Worm (Caenorhabditis elegans) whole organism, L2 larva: ENCODE data around the gene ZK488.5.

Experiments used
- C34F6.9 ChIP-seq: fragments of 150-350 bp; optimal IDR thresholded peaks from 2 replicates; lab custom pipeline; 2014; ENCODE audit warnings: missing biosample characterization, missing genetic modification characterization
- F13H6.1 ChIP-seq: sonication (generic microtip); optimal IDR thresholded peaks from 2 replicates; lab custom pipeline; 2016; ENCODE audit warnings: missing genetic modification characterization, missing compliant biosample characterization
- nhr-11 ChIP-seq: fragments of 150-350 bp; optimal IDR thresholded peaks from 2 replicates; lab custom pipeline; 2014; ENCODE audit warnings: missing biosample characterization, missing genetic modification characterization
- nhr-129 ChIP-seq: fragments of 150-350 bp; optimal IDR thresholded peaks from 2 replicates; lab custom pipeline; 2014; ENCODE audit warnings: missing biosample characterization, missing genetic modification characterization
- sem-4 ChIP-seq: fragments of 150-350 bp; optimal IDR thresholded peaks from 2 replicates; lab custom pipeline; 2014; ENCODE audit warnings: missing biosample characterization, missing genetic modification reagents, missing genetic modification characterization
- sma-9 ChIP-seq, 2 experiments: fragments of 150-350 bp in 1 of 2; sonication (generic microtip) in 1 of 2; optimal IDR thresholded peaks; 2 replicates each; lab custom pipeline; 2014 to 2016; ENCODE audit warnings: missing genetic modification characterization in 2 of 2, mild to moderate bottlenecking in 1 of 2, missing biosample characterization in 1 of 2, missing compliant biosample characterization in 1 of 2, missing genetic modification reagents in 1 of 2, moderate library complexity in 1 of 2
- zag-1 ChIP-seq: fragments of 150-350 bp; optimal IDR thresholded peaks from 2 replicates; lab custom pipeline; 2014; ENCODE audit warnings: missing biosample characterization, missing genetic modification characterization
- ztf-11 ChIP-seq: sonication (generic microtip); optimal IDR thresholded peaks from 2 replicates; lab custom pipeline; 2017; ENCODE audit warnings: missing biosample characterization, missing genetic modification characterization

ZK488.5 gene

DNA sequence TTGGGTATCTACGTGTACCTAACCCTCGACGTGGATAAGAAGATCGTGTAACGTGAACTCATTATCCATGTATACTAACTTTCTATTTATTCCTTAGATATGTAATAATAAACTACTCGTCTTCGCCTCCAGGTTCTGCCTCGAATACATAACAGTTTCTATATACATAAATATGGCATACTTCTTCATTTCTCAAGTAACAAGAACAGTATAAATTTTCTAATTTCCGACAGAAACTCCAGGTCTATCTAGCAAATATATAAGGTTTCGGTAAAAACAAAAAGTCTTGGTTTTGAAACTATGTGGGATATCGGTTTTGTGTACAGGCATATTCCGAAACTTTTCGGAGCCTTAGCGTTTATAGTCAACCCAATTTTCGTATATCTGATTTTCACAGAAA lies 45.3 kb downstream of the ZK488.5 start, which contains the start of gene srj-37:
srj-37 (plus strand) TSS at position 301 of the 400 bp plus-strand sequence.
- TF ChIP-seq nhr-11 (tag; lab: Kevin White, UChicago): no peak
- TF ChIP-seq F13H6.1: no peak
- TF ChIP-seq zag-1 (tag; lab: Kevin White, UChicago): no peak

DNA sequence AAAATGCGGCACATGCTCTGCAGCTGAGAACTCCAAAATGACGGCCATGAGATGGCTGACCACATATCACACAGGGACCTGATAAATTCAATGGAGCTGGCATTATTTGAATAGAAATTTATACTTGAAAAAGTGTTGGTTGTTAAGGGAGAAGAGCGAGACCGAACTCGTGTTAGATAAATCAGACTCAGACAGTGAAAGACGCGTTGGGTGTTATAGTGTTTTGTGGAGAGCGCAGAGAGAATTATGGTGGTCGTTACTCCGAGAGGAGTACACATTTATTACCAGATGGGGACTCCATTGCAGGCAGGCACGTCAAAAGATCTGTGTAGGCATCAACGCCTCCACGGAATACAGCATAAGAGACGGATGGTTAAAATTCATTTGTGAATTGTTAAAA lies 49.7 kb downstream of the ZK488.5 start, which contains the start of gene nhr-190:
nhr-190 (minus strand) TSS at position 175 of the 400 bp plus-strand sequence.
- TF ChIP-seq sma-9 (GFP tag; optimal IDR thresholded peaks at IDR 0.05; lab: Kevin White, UChicago) (peak; percentile 12), sma-9 (tag; optimal IDR thresholded peaks at IDR 0.05; lab: Kevin White, UChicago) (no peak), C34F6.9 (tag; lab: Kevin White, UChicago) (peak; percentile 32), sem-4 (tag; lab: Kevin White, UChicago) (no peak), nhr-129 (tag; lab: Kevin White, UChicago) (peak; percentile 35), ztf-11 (no peak)
